Fruit fly (Drosophila melanogaster) whole organism, embryonic: ENCODE data around the gene Nup93-1.

ENCODE experiments used
- CG10979 ChIP-seq: fragments of 200-800 bp; sonication (Bioruptor generic); optimal IDR thresholded peaks from 2 replicates; lab custom pipeline; 2018; ENCODE audit warnings: missing biosample characterization, mild to moderate bottlenecking, missing genetic modification characterization, moderate library complexity
- CG11504 ChIP-seq: fragments of 200-800 bp; sonication (Bioruptor generic); optimal IDR thresholded peaks from 3 replicates; lab custom pipeline; 2019; ENCODE audit warnings: missing biosample characterization, mild to moderate bottlenecking, missing genetic modification characterization, moderate library complexity
- CG11560 ChIP-seq: fragments of 200-800 bp; sonication (Bioruptor generic); IDR thresholded peaks from 3 replicates; pipeline ENCODE4 v1.3.6; 2022; ENCODE audit warnings: missing biosample characterization, missing genetic modification characterization
- CG1529 ChIP-seq: fragments of 200-800 bp; sonication (Bioruptor generic); optimal IDR thresholded peaks from 3 replicates; lab custom pipeline; 2018; ENCODE audit warnings: missing biosample characterization, missing genetic modification characterization
- CG17361 ChIP-seq: fragments of 200-800 bp; sonication (Bioruptor generic); IDR thresholded peaks from 3 replicates; pipeline ENCODE4 v1.3.6; 2022; ENCODE audit warnings: missing biosample characterization, missing genetic modification characterization
- CG18262 ChIP-seq: fragments of 200-800 bp; optimal IDR thresholded peaks from 3 replicates; lab custom pipeline; 2019; ENCODE audit warnings: missing biosample characterization, mild to moderate bottlenecking, missing genetic modification characterization, moderate library complexity
- CG1832 ChIP-seq: fragments of 200-800 bp; sonication (Bioruptor generic); optimal IDR thresholded peaks from 2 replicates; lab custom pipeline; 2017; ENCODE audit warnings: missing biosample characterization, mild to moderate bottlenecking, missing genetic modification characterization, inconsistent platforms
- CG2120 ChIP-seq: fragments of 200-800 bp; sonication (Bioruptor generic); optimal IDR thresholded peaks from 3 replicates; lab custom pipeline; 2016; ENCODE audit warnings: missing biosample characterization, missing genetic modification characterization
- CG31441 ChIP-seq: fragments of 200-800 bp; sonication (Bioruptor generic); IDR thresholded peaks from 2 replicates; pipeline ENCODE4 v1.3.6; 2022; ENCODE audit warnings: missing biosample characterization, missing genetic modification characterization
- CG3407 ChIP-seq: fragments of 200-800 bp; sonication (Bioruptor generic); optimal IDR thresholded peaks from 2 replicates; lab custom pipeline; 2018; ENCODE audit warnings: missing biosample characterization, mild to moderate bottlenecking, missing genetic modification characterization
- CG34224 ChIP-seq: fragments of 200-800 bp; sonication (Bioruptor generic); IDR thresholded peaks from 3 replicates; pipeline ENCODE4 v1.3.6; 2022; ENCODE audit warnings: missing biosample characterization, missing genetic modification characterization; ENCODE audit not compliant: partially characterized antibody
- CG4707 ChIP-seq: fragments of 200-800 bp; sonication (Bioruptor generic); optimal IDR thresholded peaks from 2 replicates; lab custom pipeline; 2018; ENCODE audit warnings: missing biosample characterization, mild to moderate bottlenecking, missing genetic modification characterization, moderate library complexity
- CG6791 ChIP-seq: fragments of 200-800 bp; sonication (Bioruptor generic); IDR thresholded peaks from 3 replicates; pipeline ENCODE4 v1.3.6; 2022; ENCODE audit warnings: missing biosample characterization, missing genetic modification characterization; ENCODE audit not compliant: partially characterized antibody
- CG7839 ChIP-seq: fragments of 200-800 bp; sonication (Bioruptor generic); optimal IDR thresholded peaks from 3 replicates; lab custom pipeline; 2018; ENCODE audit warnings: missing biosample characterization, mild to moderate bottlenecking, missing genetic modification characterization, moderate library complexity
- CG8388 ChIP-seq: fragments of 200-800 bp; sonication (Bioruptor generic); optimal IDR thresholded peaks from 2 replicates; lab custom pipeline; 2019; ENCODE audit warnings: missing biosample characterization, mild to moderate bottlenecking, missing genetic modification characterization, moderate library complexity
- CG9876 ChIP-seq: fragments of 200-800 bp; sonication (Bioruptor generic); optimal IDR thresholded peaks from 2 replicates; lab custom pipeline; 2016; ENCODE audit warnings: missing biosample characterization, missing genetic modification characterization
- Camta ChIP-seq: fragments of 200-800 bp; sonication (Bioruptor generic); optimal IDR thresholded peaks from 2 replicates; lab custom pipeline; 2016; ENCODE audit warnings: missing biosample characterization, missing genetic modification characterization
- Doc3 ChIP-seq: fragments of 200-800 bp; sonication (Bioruptor generic); IDR thresholded peaks from 3 replicates; pipeline ENCODE4 v1.3.6; 2022; ENCODE audit warnings: missing biosample characterization, missing genetic modification characterization; ENCODE audit not compliant: partially characterized antibody
- E2f1 ChIP-seq: fragments of 200-800 bp; sonication (Bioruptor generic); IDR thresholded peaks from 2 replicates; pipeline ENCODE4 v1.3.6; 2022; ENCODE audit warnings: missing biosample characterization, missing genetic modification characterization
- Ets65A ChIP-seq: fragments of 200-800 bp; sonication (Bioruptor generic); peaks from one replicate; lab custom pipeline; 2016; ENCODE audit warnings: missing biosample characterization, missing genetic modification characterization
- Fer1 ChIP-seq: fragments of 200-800 bp; sonication (Bioruptor generic); optimal IDR thresholded peaks from 2 replicates; lab custom pipeline; 2017; ENCODE audit warnings: missing biosample characterization, mild to moderate bottlenecking, missing genetic modification characterization
- Gug ChIP-seq: fragments of 200-800 bp; sonication (Bioruptor generic); IDR thresholded peaks from 4 replicates; pipeline ENCODE4 v1.3.6; 2022; ENCODE audit warnings: missing biosample characterization, missing genetic modification characterization
- HLH4C ChIP-seq: fragments of 200-800 bp; sonication (Bioruptor generic); IDR thresholded peaks from 3 replicates; pipeline ENCODE4 v1.3.6; 2022; ENCODE audit warnings: missing biosample characterization, missing genetic modification characterization; ENCODE audit not compliant: partially characterized antibody
- Nf-YC ChIP-seq: fragments of 200-800 bp; optimal IDR thresholded peaks from 3 replicates; lab custom pipeline; 2019; ENCODE audit warnings: missing biosample characterization, mild to moderate bottlenecking, missing genetic modification characterization, moderate library complexity
- Oli ChIP-seq: fragments of 200-800 bp; sonication (Bioruptor generic); optimal IDR thresholded peaks from 2 replicates; lab custom pipeline; 2018; ENCODE audit warnings: missing biosample characterization, mild to moderate bottlenecking, missing genetic modification characterization, moderate library complexity
- Ssrp ChIP-seq: fragments of 200-800 bp; sonication (Bioruptor generic); optimal IDR thresholded peaks from 2 replicates; lab custom pipeline; 2018; ENCODE audit warnings: missing biosample characterization, mild to moderate bottlenecking, missing genetic modification characterization, moderate library complexity
- Vsx1 ChIP-seq: fragments of 200-800 bp; sonication (Bioruptor generic); optimal IDR thresholded peaks from 2 replicates; lab custom pipeline; 2017; ENCODE audit warnings: missing biosample characterization, mild to moderate bottlenecking, missing genetic modification characterization, missing genetic modification reagents
- abd-A ChIP-seq: fragments of 200-800 bp; sonication (Bioruptor generic); optimal IDR thresholded peaks from 3 replicates; lab custom pipeline; 2019; ENCODE audit warnings: missing biosample characterization, mild to moderate bottlenecking, missing genetic modification characterization, moderate library complexity
- bsh ChIP-seq, 2 experiments: fragments of 200-800 bp; sonication (Bioruptor generic); optimal IDR thresholded peaks; 2 replicates each; lab custom pipeline; 2017 to 2018; ENCODE audit warnings: mild to moderate bottlenecking in 2 of 2, missing biosample characterization in 2 of 2, missing genetic modification characterization in 2 of 2, moderate library complexity in 1 of 2
- crc ChIP-seq: fragments of 200-800 bp; sonication (Bioruptor generic); optimal IDR thresholded peaks from 2 replicates; lab custom pipeline; 2016; ENCODE audit warnings: missing biosample characterization, missing genetic modification characterization
- ewg ChIP-seq: fragments of 200-800 bp; sonication (Bioruptor generic); optimal IDR thresholded peaks from 3 replicates; lab custom pipeline; 2017; ENCODE audit warnings: mild to moderate bottlenecking, missing biosample characterization, missing genetic modification reagents, missing genetic modification characterization
- grau ChIP-seq: fragments of 200-800 bp; optimal IDR thresholded peaks from 3 replicates; lab custom pipeline; 2019; ENCODE audit warnings: missing biosample characterization, mild to moderate bottlenecking, missing genetic modification characterization, moderate library complexity
- gt ChIP-seq: fragments of 200-800 bp; sonication (Bioruptor generic); IDR thresholded peaks from 2 replicates; pipeline ENCODE4 v1.3.6; 2022; ENCODE audit warnings: missing biosample characterization, missing genetic modification characterization
- lola ChIP-seq, 3 experiments: fragments of >200 bp in 2 of 3; fragments of 200-800 bp in 1 of 3; sonication (Bioruptor generic) in 1 of 3; optimal IDR thresholded peaks; 2 replicates each; lab custom pipeline; 2017 to 2019; ENCODE audit warnings: missing biosample characterization in 3 of 3, missing genetic modification characterization in 3 of 3, mild to moderate bottlenecking in 1 of 3, moderate library complexity in 1 of 3
- mam ChIP-seq: fragments of 200-800 bp; sonication (Bioruptor generic); optimal IDR thresholded peaks from 3 replicates; lab custom pipeline; 2016; ENCODE audit warnings: missing biosample characterization, missing genetic modification characterization
- nerfin-1 ChIP-seq: fragments of 200-800 bp; sonication (Bioruptor generic); optimal IDR thresholded peaks from 3 replicates; lab custom pipeline; 2019; ENCODE audit warnings: missing biosample characterization, mild to moderate bottlenecking, missing genetic modification characterization, moderate library complexity
- nmo ChIP-seq: fragments of 200-800 bp; sonication (Bioruptor generic); optimal IDR thresholded peaks from 2 replicates; lab custom pipeline; 2018; ENCODE audit warnings: missing biosample characterization, mild to moderate bottlenecking, missing genetic modification characterization, moderate library complexity
- onecut ChIP-seq: fragments of 200-800 bp; sonication (Bioruptor generic); IDR thresholded peaks from 2 replicates; pipeline ENCODE4 v1.3.6; 2022; ENCODE audit warnings: missing biosample characterization, missing genetic modification characterization
- pan ChIP-seq, 4 experiments: fragments of >200 bp in 3 of 4; fragments of 200-800 bp in 1 of 4; sonication (Bioruptor generic) in 1 of 4; optimal IDR thresholded peaks in 3 of 4; IDR thresholded peaks in 1 of 4; 2 replicates each; pipeline versions ENCODE4 v1.3.6 to Lab custom; 2017 to 2022; ENCODE audit warnings: missing biosample characterization in 2 of 4, missing genetic modification characterization in 2 of 4, mixed read lengths in 1 of 4
- pho ChIP-seq: fragments of 200-800 bp; sonication (Bioruptor generic); optimal IDR thresholded peaks from 2 replicates; lab custom pipeline; 2016; ENCODE audit warnings: missing biosample characterization, missing genetic modification characterization
- phol ChIP-seq: fragments of 200-800 bp; sonication (Bioruptor generic); optimal IDR thresholded peaks from 3 replicates; lab custom pipeline; 2018; ENCODE audit warnings: missing biosample characterization, mild to moderate bottlenecking, missing genetic modification characterization, moderate library complexity
- pros ChIP-seq: fragments of 200-800 bp; sonication (Bioruptor generic); optimal IDR thresholded peaks from 3 replicates; lab custom pipeline; 2019; ENCODE audit warnings: missing biosample characterization, mild to moderate bottlenecking, missing genetic modification characterization, moderate library complexity
- rib ChIP-seq: fragments of 200-800 bp; sonication (Bioruptor generic); IDR thresholded peaks from 2 replicates; pipeline ENCODE4 v1.3.6; 2022; ENCODE audit warnings: missing biosample characterization, missing genetic modification characterization
- row ChIP-seq: fragments of 200-800 bp; sonication (Bioruptor generic); IDR thresholded peaks from 3 replicates; pipeline ENCODE4 v1.3.6; 2022; ENCODE audit warnings: missing biosample characterization, missing genetic modification characterization
- sisA ChIP-seq: fragments of 200-800 bp; sonication (Bioruptor generic); IDR thresholded peaks from 2 replicates; pipeline ENCODE4 v1.3.6; 2022; ENCODE audit warnings: missing biosample characterization, missing genetic modification characterization
- toy ChIP-seq: fragments of 200-800 bp; sonication (Bioruptor generic); IDR thresholded peaks from 2 replicates; pipeline ENCODE4 v1.3.6; 2022; ENCODE audit warnings: missing biosample characterization, missing genetic modification characterization
- trem ChIP-seq: fragments of 200-800 bp; optimal IDR thresholded peaks from 3 replicates; lab custom pipeline; 2019; ENCODE audit warnings: missing biosample characterization, mild to moderate bottlenecking, missing genetic modification characterization, moderate library complexity
- ttk ChIP-seq: fragments of 200-800 bp; sonication (Bioruptor generic); IDR thresholded peaks from 2 replicates; pipeline ENCODE4 v2.1.2; 2022; ENCODE audit warnings: missing biosample characterization, missing genetic modification characterization
- zfh1 ChIP-seq: fragments of 200-800 bp; sonication (Bioruptor generic); IDR thresholded peaks from 3 replicates; pipeline ENCODE4 v1.3.6; 2022; ENCODE audit warnings: missing biosample characterization, missing genetic modification characterization

Gene Nup93-1

dm6 chrX:13787282-13787850 is 35.3 kb upstream of the Nup93-1 start (continued):
- TF ChIP-seq crc (no peak), Ssrp (tag; lab: Kevin White, UChicago) (no peak), rib (GFP tag; lab: Robert Waterston, UW) (no peak), bsh (GFP tag; optimal IDR thresholded peaks at IDR 0.05; lab: Kevin White, UChicago) (peak in 1 of 2 experiments; percentile 4), lola (GFP tag; optimal IDR thresholded peaks at IDR 0.05; lab: Kevin White, UChicago) (peak in 1 of 3 experiments; percentile 10), phol (tag; lab: Kevin White, UChicago) (peak; percentile 24), onecut (GFP tag; lab: Robert Waterston, UW) (0 out of 2 replicates have a peak, but pooled peaks have one; percentile 4), nerfin-1 (tag; lab: Kevin White, UChicago) (peak; percentile 88), Camta (GFP tag; lab: Kevin White, UChicago) (no peak), CG8388 (GFP tag; lab: Kevin White, UChicago) (no peak), CG7839 (tag; lab: Kevin White, UChicago) (peak; percentile 20), gt (GFP tag; lab: Robert Waterston, UW) (no peak), pho (GFP tag; lab: Kevin White, UChicago) (no peak), CG11560 (tag; lab: Robert Waterston, UW) (no peak), CG3407 (GFP tag; lab: Kevin White, UChicago) (no peak), CG18262 (tag; lab: Kevin White, UChicago) (peak; percentile 6), abd-A (tag; lab: Kevin White, UChicago) (peak; percentile 36), Fer1 (GFP tag; lab: Kevin White, UChicago) (no peak), mam (GFP tag; lab: Kevin White, UChicago) (no peak), Nf-YC (tag; lab: Kevin White, UChicago) (no peak), CG17361 (GFP tag; lab: Robert Waterston, UW) (no peak), zfh1 (0 out of 3 replicates have a peak, but pooled peaks have one; percentile 10), row (GFP tag; lab: Robert Waterston, UW) (peak; percentile 47; the same call in 2 of the 3 replicates), CG9876 (GFP tag; lab: Kevin White, UChicago) (no peak), CG2120 (GFP tag; lab: Kevin White, UChicago) (no peak), nmo (GFP tag; lab: Kevin White, UChicago) (peak; percentile 57), Gug (no peak), Oli (tag; lab: Kevin White, UChicago) (peak; percentile 8), CG1832 (no peak), Ets65A (GFP tag; lab: Kevin White, UChicago) (no peak), Vsx1 (GFP tag; lab: Kevin White, UChicago) (no peak), pan (optimal IDR thresholded peaks at IDR 0.05; lab: Kevin White, UChicago) (no peak), pan (GFP tag; optimal IDR thresholded peaks at IDR 0.05 in 1 of 2, IDR thresholded peaks at IDR 0.05 in 1 of 2) (no peak), HLH4C (GFP tag; lab: Robert Waterston, UW) (peak; percentile 62; the same call in 2 of the 3 replicates), trem (tag; lab: Kevin White, UChicago) (no peak), CG6791 (GFP tag; lab: Robert Waterston, UW) (peak; percentile 74), CG10979 (tag; lab: Kevin White, UChicago) (peak; percentile 16), ewg (GFP tag; lab: Kevin White, UChicago) (no peak), toy (GFP tag; lab: Robert Waterston, UW) (no peak), Doc3 (no peak), sisA (GFP tag; lab: Robert Waterston, UW) (no peak), grau (tag; lab: Kevin White, UChicago) (peak; percentile 11), CG31441 (GFP tag; lab: Robert Waterston, UW) (peak; percentile 22; the same call in 1 of the 2 replicates), CG4707 (GFP tag; lab: Kevin White, UChicago) (no peak), E2f1 (GFP tag; lab: Robert Waterston, UW) (no peak), ttk (no peak), CG1529 (no peak), pros (peak; percentile 61), CG34224 (GFP tag; lab: Robert Waterston, UW) (no peak), CG11504 (tag; lab: Kevin White, UChicago) (peak; percentile 36)
